Worm (Caenorhabditis elegans): Measurements from ENCODE around the gene col-129.

Gene col-129

DNA sequence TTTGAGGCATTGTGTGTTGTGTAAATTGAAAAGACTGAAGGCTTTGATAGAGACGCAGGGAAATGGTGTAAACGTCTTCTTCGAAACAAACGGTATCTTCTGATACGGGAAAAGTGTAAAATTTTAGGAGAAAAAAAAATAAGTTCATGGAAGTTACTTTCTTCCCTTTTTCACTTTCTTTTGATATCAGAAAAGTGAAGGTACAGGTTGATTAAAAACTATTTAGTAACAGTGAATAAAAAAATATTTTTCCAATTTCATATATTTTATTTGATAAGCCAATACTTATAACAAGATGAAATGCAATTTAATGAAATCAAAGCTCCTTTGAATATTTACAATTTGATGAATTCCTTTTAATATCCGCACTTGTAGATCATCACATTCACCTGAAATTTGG, at the start of gene col-129:
TSS of gene col-129 (minus strand) at position 101 of the 400 bp plus-strand sequence.
- TF ChIP-seq nhr-77 (tag; optimal IDR thresholded peaks at IDR 0.05), result no peak
- no peak for TF ChIP-seq nhr-11 (tag; optimal IDR thresholded peaks at IDR 0.05)
- no peak for TF ChIP-seq ztf-4 (tag; optimal IDR thresholded peaks at IDR 0.05)
- no peak for TF ChIP-seq fkh-10 (GFP tag; optimal IDR thresholded peaks at IDR 0.05)
- no peak for TF ChIP-seq elt-3 (tag; optimal IDR thresholded peaks at IDR 0.05)

DNA sequence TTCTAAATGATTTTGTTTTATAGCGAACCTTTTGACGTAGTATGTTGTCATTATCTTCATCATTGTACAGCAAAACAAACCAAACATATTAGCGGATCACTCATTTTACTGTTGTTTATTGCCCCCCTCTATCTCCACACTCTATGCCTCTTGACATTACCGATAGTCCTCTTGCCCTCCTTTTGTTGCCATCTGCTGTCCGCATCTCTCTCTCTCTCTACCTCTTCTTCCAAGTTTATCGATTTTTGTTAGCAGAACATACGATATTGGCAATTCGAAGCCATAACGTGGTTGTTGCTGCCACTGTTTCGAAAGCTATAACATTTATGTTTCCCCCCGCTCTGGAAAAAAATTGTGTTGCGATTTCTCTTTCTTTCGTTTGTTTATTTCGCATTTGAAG, 47.7 kb upstream of the col-129 start:
- TF ChIP-seq ceh-28 (tag; optimal IDR thresholded peaks at IDR 0.05), result peak; percentile 34
- no peak for TF ChIP-seq nhr-11 (tag; optimal IDR thresholded peaks at IDR 0.05)
- TF ChIP-seq nhr-25 (tag; optimal IDR thresholded peaks at IDR 0.05), result peak; percentile 7

DNA sequence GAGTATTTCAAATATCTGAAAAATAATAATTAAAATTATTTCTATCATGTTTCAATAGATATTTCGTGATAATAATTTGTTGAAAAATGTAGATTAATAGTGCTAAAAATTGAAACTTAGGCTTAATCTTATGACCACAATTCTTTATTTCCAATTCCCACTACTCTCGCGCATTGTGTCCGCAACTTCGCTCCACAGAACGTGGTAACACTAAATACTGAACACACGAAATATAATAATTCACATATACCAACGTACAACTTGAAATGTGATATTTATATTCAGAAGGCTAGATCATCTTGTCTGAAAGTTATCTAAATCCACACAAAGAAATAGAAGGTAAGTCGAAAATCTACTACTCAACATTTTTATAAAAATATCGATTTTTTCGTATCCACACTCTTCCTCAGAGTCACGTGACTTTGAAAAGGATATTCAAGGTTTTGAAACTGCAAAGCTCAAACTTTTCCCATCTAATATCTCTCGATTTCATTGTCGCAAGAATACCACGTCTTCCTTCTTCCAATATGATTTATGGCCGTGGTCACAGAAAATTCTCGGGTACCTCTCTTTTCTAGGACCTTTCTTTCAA, 46.5 kb upstream of the col-129 start, which contains the start of gene eri-12:
TSS of gene eri-12 (plus strand) at position 197 of the 592 bp plus-strand sequence.
- TF ChIP-seq sea-2 (GFP tag; optimal IDR thresholded peaks at IDR 0.05) (no peak), elt-2 (tag; optimal IDR thresholded peaks at IDR 0.05) (no peak), tbx-2 (tag; optimal IDR thresholded peaks at IDR 0.05) (no peak), nhr-25 (tag; optimal IDR thresholded peaks at IDR 0.05) (no peak), nhr-43 (tag; optimal IDR thresholded peaks at IDR 0.05; ENCODE audit: poor library complexity, severe bottlenecking) (no peak), ama-1 (optimal IDR thresholded peaks at IDR 0.05) (no peak), lsy-12 (tag; optimal IDR thresholded peaks at IDR 0.05) (no peak), pha-4 (tag; optimal IDR thresholded peaks at IDR 0.05) (peak; percentile 0)

DNA sequence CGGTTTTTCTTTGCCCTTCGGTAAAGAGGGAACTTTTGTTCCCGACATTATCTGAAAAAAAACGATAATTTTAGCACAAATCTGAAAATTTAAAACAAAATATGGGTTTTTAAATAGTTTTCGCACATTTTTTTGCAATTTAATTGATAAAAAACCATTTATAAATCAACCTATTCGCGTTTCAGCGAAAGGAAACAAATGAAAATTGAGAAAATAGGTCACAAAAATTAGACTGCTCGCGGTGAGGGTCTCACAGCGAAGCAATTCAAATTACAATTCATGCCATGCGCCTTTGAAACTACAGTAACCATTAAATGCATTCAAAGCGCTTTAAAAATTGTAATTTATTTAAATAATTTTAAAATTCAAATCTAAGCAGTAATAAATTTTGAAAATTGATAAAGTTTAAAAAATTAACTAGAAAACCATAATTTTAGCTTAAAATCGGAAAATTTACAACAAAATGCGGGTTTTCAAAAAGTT, 44.0 kb upstream of the col-129 start, which contains the start of gene B0001.7:
TSS of gene B0001.7 (minus strand) at position 51 of the 483 bp plus-strand sequence.
- no peak for TF ChIP-seq skn-1 (tag; optimal IDR thresholded peaks at IDR 0.05)
- TF ChIP-seq nhr-43 (tag; optimal IDR thresholded peaks at IDR 0.05; ENCODE audit: poor library complexity, severe bottlenecking), result no peak
- TF ChIP-seq zag-1 (tag; optimal IDR thresholded peaks at IDR 0.05), result no peak
- no peak for TF ChIP-seq sea-2 (GFP tag; optimal IDR thresholded peaks at IDR 0.05)
- no peak for TF ChIP-seq nhr-11 (tag; optimal IDR thresholded peaks at IDR 0.05)
- no peak for TF ChIP-seq lsy-12 (tag; optimal IDR thresholded peaks at IDR 0.05)
- no peak for TF ChIP-seq ceh-16 (tag; optimal IDR thresholded peaks at IDR 0.05)
- TF ChIP-seq fkh-2 (tag; optimal IDR thresholded peaks at IDR 0.05), result no peak
- TF ChIP-seq hmg-11 (tag; optimal IDR thresholded peaks at IDR 0.05), result no peak
- TF ChIP-seq mdl-1 (tag; optimal IDR thresholded peaks at IDR 0.05), result no peak
- no peak for TF ChIP-seq fkh-10 (GFP tag; optimal IDR thresholded peaks at IDR 0.05)
- no peak for TF ChIP-seq tbx-2 (tag; optimal IDR thresholded peaks at IDR 0.05)
- no peak for TF ChIP-seq fos-1 (tag; optimal IDR thresholded peaks at IDR 0.05)
- TF ChIP-seq aly-2 (tag; optimal IDR thresholded peaks at IDR 0.05), result no peak
- no peak for TF ChIP-seq elt-3 (tag; optimal IDR thresholded peaks at IDR 0.05)
- no peak for TF ChIP-seq nhr-28 (tag; optimal IDR thresholded peaks at IDR 0.05)
- no peak for TF ChIP-seq ceh-9 (tag; optimal IDR thresholded peaks at IDR 0.05)
- no peak for TF ChIP-seq elt-1 (tag; optimal IDR thresholded peaks at IDR 0.05)
- TF ChIP-seq nhr-25 (tag; optimal IDR thresholded peaks at IDR 0.05), result no peak
- no peak for TF ChIP-seq ztf-4 (tag; optimal IDR thresholded peaks at IDR 0.05)

DNA sequence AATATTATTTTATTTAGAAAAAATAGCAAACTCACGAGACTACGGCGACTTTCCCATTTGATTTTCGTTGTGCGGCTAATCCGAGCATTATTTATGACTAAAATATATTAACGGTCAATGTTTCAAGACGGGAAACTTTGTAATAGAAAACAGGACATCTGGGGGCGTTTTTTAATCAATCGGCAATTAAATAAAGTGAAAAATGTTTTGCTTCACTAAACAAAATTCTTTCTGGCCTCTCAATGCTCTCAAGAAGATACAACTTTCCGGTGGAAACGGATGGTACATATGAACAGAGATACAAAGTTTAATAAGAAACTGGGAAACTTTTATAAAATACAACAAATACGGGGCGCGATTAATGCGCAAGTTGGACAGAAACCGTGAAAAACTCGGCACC, 40.6 kb upstream of the col-129 start, which contains the start of gene B0001.2:
TSS of gene B0001.2 (minus strand) at position 101 of the 400 bp plus-strand sequence.
- no peak for TF ChIP-seq fkh-2 (tag; optimal IDR thresholded peaks at IDR 0.05)
- TF ChIP-seq mdl-1 (tag; optimal IDR thresholded peaks at IDR 0.05), result no peak
- no peak for TF ChIP-seq lin-15B (tag; optimal IDR thresholded peaks at IDR 0.05)
- TF ChIP-seq nhr-23 (tag; optimal IDR thresholded peaks at IDR 0.05), result no peak
- no peak for TF ChIP-seq aly-2 (tag; optimal IDR thresholded peaks at IDR 0.05)

DNA sequence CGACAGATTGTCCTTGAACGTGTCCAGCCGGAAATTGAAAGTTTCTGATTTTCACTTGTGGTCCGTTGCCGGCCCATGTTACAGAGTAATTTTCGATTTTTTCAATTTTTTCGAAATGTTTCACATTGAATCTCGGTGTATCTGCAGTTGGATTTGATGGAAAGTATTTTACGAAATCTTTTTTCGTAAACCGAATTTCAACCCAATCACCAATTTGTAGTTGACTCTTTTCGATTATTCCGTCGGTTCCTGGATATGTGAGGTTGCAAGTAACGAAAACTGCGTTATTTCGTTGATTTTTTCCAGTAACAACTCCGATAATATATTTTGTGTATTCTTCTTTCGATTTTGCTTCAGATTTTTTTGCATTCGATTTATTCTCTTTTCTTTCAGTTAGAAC, 39.4 kb upstream of the col-129 start:
- TF ChIP-seq fkh-2 (tag; optimal IDR thresholded peaks at IDR 0.05) (no peak), nhr-237 (tag; optimal IDR thresholded peaks at IDR 0.05) (no peak), lin-15B (tag; optimal IDR thresholded peaks at IDR 0.05) (no peak), ama-1 (optimal IDR thresholded peaks at IDR 0.05) (no peak), lsy-12 (tag; optimal IDR thresholded peaks at IDR 0.05) (no peak)

DNA sequence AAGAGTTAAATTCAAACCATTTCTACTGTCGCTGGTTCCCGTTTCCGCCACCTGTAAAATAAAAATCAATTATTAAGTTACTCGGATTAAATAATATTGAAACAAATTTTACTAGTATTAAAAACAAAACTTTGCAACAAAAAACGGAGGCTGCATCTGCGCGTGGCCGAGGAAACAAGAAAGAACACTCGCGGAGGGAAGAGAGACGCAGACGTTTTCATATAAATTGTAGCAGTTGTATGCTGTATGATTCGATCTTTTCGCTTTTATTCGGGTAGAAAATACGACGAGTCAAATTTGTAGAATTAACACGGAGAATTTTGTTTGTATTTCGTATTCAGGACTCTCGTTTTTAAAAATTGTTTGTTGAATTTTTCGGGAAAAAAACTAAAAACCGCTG, 35.4 kb upstream of the col-129 start, which contains the start of gene B0001.3:
TSS of gene B0001.3 (minus strand) at position 55 of the 400 bp plus-strand sequence.
- no peak for TF ChIP-seq ama-1 (optimal IDR thresholded peaks at IDR 0.05)
- TF ChIP-seq nhr-77 (tag; optimal IDR thresholded peaks at IDR 0.05), result no peak
- TF ChIP-seq hmg-11 (tag; optimal IDR thresholded peaks at IDR 0.05), result peak; percentile 14

Data from whole organism, L3 larva.